Worm (Caenorhabditis elegans) whole organism, L4 larva: ENCODE data around the gene elo-6.

ENCODE experiments used
- D1046.2 ChIP-seq: fragments of 200-800 bp; sonication (Bioruptor generic); IDR thresholded peaks from 2 replicates; pipeline ENCODE4 v1.3.6; 2022; ENCODE audit warnings: missing genetic modification characterization, missing compliant biosample characterization
- F37D6.2 ChIP-seq: sonication (generic microtip); optimal IDR thresholded peaks from 2 replicates; lab custom pipeline; 2016; ENCODE audit warnings: mild to moderate bottlenecking, missing genetic modification characterization, missing compliant biosample characterization
- F44E2.7 ChIP-seq: fragments of 200-800 bp; sonication (Bioruptor generic); IDR thresholded peaks from 2 replicates; pipeline ENCODE4 v2.1.2; 2022; ENCODE audit warnings: missing genetic modification characterization, missing compliant biosample characterization
- Y105C5A.15 ChIP-seq: fragments of 200-800 bp; sonication (Bioruptor generic); IDR thresholded peaks from 2 replicates; pipeline ENCODE4 v1.3.6; 2022; ENCODE audit warnings: missing genetic modification characterization, missing compliant biosample characterization
- ZK546.5 ChIP-seq, 2 experiments: sonication (generic microtip); optimal IDR thresholded peaks; 2 replicates each; lab custom pipeline; 2017; ENCODE audit warnings: missing biosample characterization in 2 of 2, missing genetic modification characterization in 2 of 2
- aha-1 ChIP-seq: fragments of 150-350 bp; peaks from one replicate; lab custom pipeline; 2014; ENCODE audit warnings: missing biosample characterization, missing genetic modification characterization
- arid-1 ChIP-seq: fragments of 200-800 bp; sonication (Bioruptor generic); conservative IDR thresholded peaks from 2 replicates; pipeline ENCODE4 v1.3.6; 2022; ENCODE audit warnings: missing genetic modification reagents, missing genetic modification characterization, missing compliant biosample characterization
- ceh-28 ChIP-seq: fragments of 150-350 bp; optimal IDR thresholded peaks from 2 replicates; lab custom pipeline; 2014; ENCODE audit warnings: missing biosample characterization, missing genetic modification reagents, missing genetic modification characterization
- ceh-62 ChIP-seq: sonication (generic microtip); optimal IDR thresholded peaks from 2 replicates; lab custom pipeline; 2017; ENCODE audit warnings: missing biosample characterization, missing genetic modification characterization
- daf-16 ChIP-seq, 3 experiments: sonication (generic microtip); optimal IDR thresholded peaks; 2 replicates each; lab custom pipeline; 2016 to 2017; ENCODE audit warnings: missing genetic modification characterization in 3 of 3, missing genetic modification reagents in 3 of 3, mild to moderate bottlenecking in 2 of 3, missing compliant biosample characterization in 2 of 3, missing biosample characterization in 1 of 3, moderate library complexity in 1 of 3
- daf-19 ChIP-seq: fragments of 200-800 bp; sonication (Bioruptor generic); conservative IDR thresholded peaks from 2 replicates; pipeline ENCODE4 v1.3.6; 2022; ENCODE audit warnings: missing genetic modification characterization, missing compliant biosample characterization
- dmd-6 ChIP-seq: fragments of 200-800 bp; sonication (Bioruptor generic); IDR thresholded peaks from 2 replicates; pipeline ENCODE4 v1.3.6; 2022; ENCODE audit warnings: missing genetic modification reagents, missing genetic modification characterization, missing compliant biosample characterization
- dmd-8 ChIP-seq: fragments of 200-800 bp; sonication (Bioruptor generic); IDR thresholded peaks from 2 replicates; pipeline ENCODE4 v1.3.6; 2022; ENCODE audit warnings: missing genetic modification characterization, missing compliant biosample characterization
- dpl-1 ChIP-seq: fragments of 150-350 bp; optimal IDR thresholded peaks from 2 replicates; lab custom pipeline; 2014; ENCODE audit warnings: missing biosample characterization, missing genetic modification reagents, missing genetic modification characterization
- duxl-1 ChIP-seq: sonication (generic microtip); optimal IDR thresholded peaks from 2 replicates; lab custom pipeline; 2016; ENCODE audit warnings: mild to moderate bottlenecking, missing genetic modification characterization, moderate library complexity, missing compliant biosample characterization; ENCODE audit not compliant: poor library complexity
- dve-1 ChIP-seq: sonication (generic microtip); optimal IDR thresholded peaks from 2 replicates; lab custom pipeline; 2017; ENCODE audit warnings: antibody characterized with exemption, mild to moderate bottlenecking, missing genetic modification characterization, missing compliant biosample characterization; ENCODE audit not compliant: insufficient read depth
- egl-27 ChIP-seq: sonication (generic microtip); optimal IDR thresholded peaks from 3 replicates; lab custom pipeline; 2017; ENCODE audit warnings: missing biosample characterization, missing genetic modification reagents, missing genetic modification characterization
- gei-8 ChIP-seq: fragments of 200-800 bp; sonication (Bioruptor generic); optimal IDR thresholded peaks from 2 replicates; lab custom pipeline; 2018; ENCODE audit warnings: mild to moderate bottlenecking, missing genetic modification characterization, missing compliant biosample characterization
- jun-1 ChIP-seq: fragments of 150-350 bp; optimal IDR thresholded peaks from 2 replicates; lab custom pipeline; 2014; ENCODE audit warnings: missing biosample characterization, missing genetic modification reagents, missing genetic modification characterization
- lim-7 ChIP-seq: fragments of 200-800 bp; sonication (Bioruptor generic); IDR thresholded peaks from 2 replicates; pipeline ENCODE4 v1.3.6; 2022; ENCODE audit warnings: missing genetic modification characterization, missing compliant biosample characterization
- lin-1 ChIP-seq: fragments of 200-800 bp; sonication (Bioruptor generic); IDR thresholded peaks from 2 replicates; pipeline ENCODE4 v1.3.6; 2022; ENCODE audit warnings: missing genetic modification reagents, missing genetic modification characterization, missing compliant biosample characterization
- lin-38 ChIP-seq: fragments of 200-800 bp; sonication (Bioruptor generic); IDR thresholded peaks from 2 replicates; pipeline ENCODE4 v1.3.6; 2022; ENCODE audit warnings: missing genetic modification reagents, missing genetic modification characterization, missing compliant biosample characterization
- lir-3 ChIP-seq: sonication (generic microtip); optimal IDR thresholded peaks from 2 replicates; lab custom pipeline; 2016; ENCODE audit warnings: mild to moderate bottlenecking, missing genetic modification characterization, missing compliant biosample characterization
- lsy-2 ChIP-seq, 2 experiments: fragments of 150-350 bp in 1 of 2; sonication (generic microtip) in 1 of 2; optimal IDR thresholded peaks; 2 replicates each; lab custom pipeline; 2014 to 2017; ENCODE audit warnings: missing biosample characterization in 2 of 2, missing genetic modification characterization in 2 of 2
- madf-5 ChIP-seq, 2 experiments: fragments of 200-800 bp; sonication (Bioruptor generic); IDR thresholded peaks; 2 replicates each; pipeline ENCODE4 v1.3.6; 2022; ENCODE audit warnings: missing compliant biosample characterization in 2 of 2, missing genetic modification characterization in 2 of 2
- madf-9 ChIP-seq: fragments of 200-800 bp; sonication (Bioruptor generic); conservative IDR thresholded peaks from 2 replicates; pipeline ENCODE4 v1.3.6; 2022; ENCODE audit warnings: missing genetic modification reagents, missing genetic modification characterization, missing compliant biosample characterization
- mdt-29 ChIP-seq: fragments of 200-800 bp; sonication (Bioruptor generic); IDR thresholded peaks from 2 replicates; pipeline ENCODE4 v1.3.6; 2022; ENCODE audit warnings: missing genetic modification reagents, missing genetic modification characterization, missing compliant biosample characterization
- mep-1 ChIP-seq: fragments of 150-350 bp; sonication (generic microtip); optimal IDR thresholded peaks from 3 replicates; lab custom pipeline; 2014; ENCODE audit warnings: missing biosample characterization, missing genetic modification characterization
- mes-2 ChIP-seq: sonication (generic microtip); optimal IDR thresholded peaks from 2 replicates; lab custom pipeline; 2016; ENCODE audit warnings: missing genotype, mild to moderate bottlenecking, missing genetic modification characterization, missing compliant biosample characterization; ENCODE audit not compliant: poor library complexity, severe bottlenecking
- mxl-3 ChIP-seq: fragments of 200-800 bp; sonication (Bioruptor generic); optimal IDR thresholded peaks from 2 replicates; lab custom pipeline; 2018; ENCODE audit warnings: mild to moderate bottlenecking, missing genetic modification characterization, missing compliant biosample characterization
- nhr-102 ChIP-seq: sonication (generic microtip); optimal IDR thresholded peaks from 2 replicates; lab custom pipeline; 2016; ENCODE audit warnings: mild to moderate bottlenecking, missing genetic modification characterization, moderate library complexity, missing compliant biosample characterization
- nhr-6 ChIP-seq: fragments of 150-350 bp; optimal IDR thresholded peaks from 2 replicates; lab custom pipeline; 2014; ENCODE audit warnings: missing biosample characterization, missing genetic modification characterization
- nhr-77 ChIP-seq: fragments of 150-350 bp; optimal IDR thresholded peaks from 2 replicates; lab custom pipeline; 2014; ENCODE audit warnings: missing biosample characterization, missing genetic modification characterization
- pha-4 ChIP-seq, 2 experiments: fragments of 150-350 bp in 1 of 2; fragments of 200-800 bp in 1 of 2; sonication (Bioruptor generic) in 1 of 2; IDR thresholded peaks in 1 of 2; optimal IDR thresholded peaks in 1 of 2; 2 replicates each; pipeline versions ENCODE4 v1.3.6 to Lab custom; 2014 to 2022; ENCODE audit warnings: missing genetic modification characterization in 2 of 2, missing genetic modification reagents in 2 of 2, missing biosample characterization in 1 of 2, missing compliant biosample characterization in 1 of 2
- php-3 ChIP-seq: fragments of 200-800 bp; sonication (Bioruptor generic); IDR thresholded peaks from 2 replicates; pipeline ENCODE4 v1.3.6; 2022; ENCODE audit warnings: missing genetic modification reagents, missing genetic modification characterization, missing compliant biosample characterization
- pqm-1 ChIP-seq: sonication (generic microtip); optimal IDR thresholded peaks from 2 replicates; lab custom pipeline; 2017; ENCODE audit warnings: missing biosample characterization, missing genetic modification characterization
- skn-1 ChIP-seq: fragments of 150-350 bp; optimal IDR thresholded peaks from 2 replicates; lab custom pipeline; 2014; ENCODE audit warnings: missing biosample characterization, missing genetic modification characterization
- snpc-1.2 ChIP-seq: fragments of 200-800 bp; sonication (Bioruptor generic); IDR thresholded peaks from 2 replicates; pipeline ENCODE4 v1.3.6; 2022; ENCODE audit warnings: missing genetic modification reagents, missing genetic modification characterization, missing compliant biosample characterization
- snpc-4 ChIP-seq: fragments of 150-350 bp; optimal IDR thresholded peaks from 2 replicates; lab custom pipeline; 2014; ENCODE audit warnings: missing biosample characterization, missing genetic modification characterization
- tra-1 ChIP-seq: fragments of 200-800 bp; sonication (Bioruptor generic); IDR thresholded peaks from 2 replicates; pipeline ENCODE4 v1.3.6; 2022; ENCODE audit warnings: missing genetic modification reagents, missing genetic modification characterization, missing compliant biosample characterization
- unc-130 ChIP-seq: sonication (generic microtip); optimal IDR thresholded peaks from 2 replicates; lab custom pipeline; 2016; ENCODE audit warnings: missing genetic modification reagents, missing genetic modification characterization, missing compliant biosample characterization
- unc-62 ChIP-seq, 3 experiments: fragments of 150-350 bp in 1 of 3; sonication (generic microtip); optimal IDR thresholded peaks in 2 of 3; peaks in 1 of 3; 1 replicate in 1 of 3; 2 replicates in 2 of 3; lab custom pipeline; 2014 to 2017; ENCODE audit warnings: missing biosample characterization in 3 of 3, missing genetic modification characterization in 3 of 3, missing genetic modification reagents in 3 of 3, missing genotype in 1 of 3
- zag-1 ChIP-seq: fragments of 150-350 bp; optimal IDR thresholded peaks from 2 replicates; lab custom pipeline; 2014; ENCODE audit warnings: missing biosample characterization, missing genetic modification characterization
- zip-2 ChIP-seq: fragments of 150-350 bp; optimal IDR thresholded peaks from 2 replicates; lab custom pipeline; 2014; ENCODE audit warnings: missing biosample characterization, missing genetic modification characterization

The elo-6 gene

ce11 chrIV:5374946-5375345 is 13.4 kb downstream of the elo-6 start:
- TF ChIP-seq ceh-28, result no peak
- TF ChIP-seq gei-8, result peak; percentile 57
- TF ChIP-seq egl-27 (tag; lab: Kevin White, UChicago), result no peak
- TF ChIP-seq tra-1 (GFP tag; lab: Robert Waterston, UW), result peak; percentile 18; the same call in 1 of the 2 replicates
- peak; percentile 53 for TF ChIP-seq aha-1 (tag; lab: Kevin White, UChicago)
- TF ChIP-seq arid-1 (GFP tag; lab: Robert Waterston, UW), result no peak
- no peak for TF ChIP-seq zag-1 (tag; lab: Kevin White, UChicago)
- no peak for TF ChIP-seq daf-16 (GFP tag; optimal IDR thresholded peaks at IDR 0.05; lab: Kevin White, UChicago)
- TF ChIP-seq daf-16 (tag; optimal IDR thresholded peaks at IDR 0.05; lab: Kevin White, UChicago), result peak; percentile 4
- peak; percentile 14; the same call in 1 of the 2 replicates for TF ChIP-seq lim-7 (GFP tag; lab: Robert Waterston, UW)
- TF ChIP-seq Y105C5A.15 (GFP tag; lab: Robert Waterston, UW), result peak; percentile 60; the same call in 1 of the 2 replicates
- TF ChIP-seq duxl-1 (tag; lab: Kevin White, UChicago), result peak; percentile 31
- no peak for TF ChIP-seq dmd-8 (GFP tag; lab: Robert Waterston, UW)
- TF ChIP-seq D1046.2 (GFP tag; lab: Robert Waterston, UW), result peak; percentile 25; the same call in 1 of the 2 replicates
- TF ChIP-seq, all 104 proteins: peak for 8

- TF ChIP-seq ZK546.5 (tag; optimal IDR thresholded peaks at IDR 0.05; lab: Kevin White, UChicago) (no peak), daf-19 (GFP tag; lab: Robert Waterston, UW) (no peak), snpc-4 (no peak), madf-5 (GFP tag; IDR thresholded peaks at IDR 0.05; lab: Robert Waterston, UW) (no peak), mep-1 (tag; lab: Kevin White, UChicago) (peak; percentile 44), F44E2.7 (GFP tag; lab: Robert Waterston, UW) (no peak), skn-1 (no peak), dmd-6 (GFP tag; lab: Robert Waterston, UW) (peak; percentile 37), D1046.2 (GFP tag; lab: Robert Waterston, UW) (no peak), mxl-3 (GFP tag; lab: Kevin White, UChicago) (no peak), nhr-77 (tag; lab: Kevin White, UChicago) (peak; percentile 14), aha-1 (tag; lab: Kevin White, UChicago) (no peak), pqm-1 (tag; lab: Kevin White, UChicago) (peak; percentile 8), unc-62 (GFP tag; optimal IDR thresholded peaks at IDR 0.05 in 1 of 2; lab: Kevin White, UChicago) (peak in 1 of 2 experiments; percentile 51), unc-62 (tag; optimal IDR thresholded peaks at IDR 0.05; lab: Kevin White, UChicago) (no peak), dve-1 (tag; lab: Kevin White, UChicago) (peak; percentile 36), lir-3 (tag; lab: Kevin White, UChicago) (no peak), daf-16 (GFP tag; optimal IDR thresholded peaks at IDR 0.05; lab: Kevin White, UChicago) (no peak), daf-16 (tag; optimal IDR thresholded peaks at IDR 0.05; lab: Kevin White, UChicago) (peak; percentile 61), jun-1 (no peak), php-3 (GFP tag; lab: Robert Waterston, UW) (peak; percentile 5; the same call in 1 of the 2 replicates), egl-27 (tag; lab: Kevin White, UChicago) (no peak), zip-2 (tag; lab: Kevin White, UChicago) (no peak)
Measured at ce11 chrIV:5374321-5374720, 14.0 kb downstream of the elo-6 start.

ce11 chrIV:5370914-5371313 is 17.4 kb downstream of the elo-6 start:
- TF ChIP-seq lin-38 (GFP tag; lab: Robert Waterston, UW), result peak; percentile 58
- TF ChIP-seq mdt-29 (GFP tag; lab: Robert Waterston, UW), result no peak
- TF ChIP-seq lin-1 (GFP tag; lab: Robert Waterston, UW), result no peak
- peak; percentile 49; the same call in 1 of the 2 replicates for TF ChIP-seq snpc-1.2 (GFP tag; lab: Robert Waterston, UW)
- TF ChIP-seq ceh-62 (tag; lab: Kevin White, UChicago), result no peak
- TF ChIP-seq aha-1 (tag; lab: Kevin White, UChicago), result peak; percentile 43
- no peak for TF ChIP-seq nhr-102 (tag; lab: Kevin White, UChicago)
- TF ChIP-seq nhr-6 (tag; lab: Kevin White, UChicago), result peak; percentile 25
- no peak for TF ChIP-seq gei-8
- peak; percentile 2 for TF ChIP-seq unc-130 (GFP tag; lab: Kevin White, UChicago)
- peak; percentile 53; the same call in 1 of the 2 replicates for TF ChIP-seq pha-4 (GFP tag; IDR thresholded peaks at IDR 0.05; lab: Robert Waterston, UW)
- no peak for TF ChIP-seq pha-4 (tag; optimal IDR thresholded peaks at IDR 0.05; lab: Kevin White, UChicago)
- TF ChIP-seq lir-3 (tag; lab: Kevin White, UChicago), result no peak
- TF ChIP-seq lsy-2 (tag; optimal IDR thresholded peaks at IDR 0.05; lab: Kevin White, UChicago), result peak in 1 of 2 experiments; percentile 58
- 0 out of 2 replicates have a peak, but pooled peaks have one; percentile 15 for TF ChIP-seq F44E2.7 (GFP tag; lab: Robert Waterston, UW)
- peak; percentile 46 for TF ChIP-seq mes-2 (tag; lab: Kevin White, UChicago)
- no peak for TF ChIP-seq php-3 (GFP tag; lab: Robert Waterston, UW)
- TF ChIP-seq dpl-1 (GFP tag; lab: Kevin White, UChicago), result peak; percentile 33
- no peak for TF ChIP-seq F37D6.2 (tag; lab: Kevin White, UChicago)
- no peak for TF ChIP-seq dmd-6 (GFP tag; lab: Robert Waterston, UW)
- TF ChIP-seq madf-9 (GFP tag; lab: Robert Waterston, UW), result 0 out of 2 replicates have a peak, but pooled peaks have one; percentile 36
- TF ChIP-seq mep-1 (tag; lab: Kevin White, UChicago), result peak; percentile 20
